Worm (Caenorhabditis elegans) whole organism, young adult: ENCODE measurements around the gene imb-2.

Experiments used
- B0261.1 ChIP-seq: sonication (generic microtip); optimal IDR thresholded peaks from 2 replicates; lab custom pipeline; 2016; ENCODE audit warnings: mild to moderate bottlenecking, missing genetic modification characterization, moderate library complexity, missing compliant biosample characterization
- F22D6.2 ChIP-seq: sonication (generic microtip); optimal IDR thresholded peaks from 2 replicates; lab custom pipeline; 2016; ENCODE audit warnings: mild to moderate bottlenecking, missing genetic modification characterization, missing compliant biosample characterization
- F39B2.1 ChIP-seq: fragments of 200-800 bp; sonication (Bioruptor generic); IDR thresholded peaks from 2 replicates; pipeline ENCODE4 v1.3.6; 2022; ENCODE audit warnings: missing genetic modification reagents, missing genetic modification characterization, missing compliant biosample characterization
- F57A8.1 ChIP-seq: fragments of 200-800 bp; sonication (Bioruptor generic); optimal IDR thresholded peaks from 2 replicates; lab custom pipeline; 2018; ENCODE audit warnings: mild to moderate bottlenecking, missing genetic modification characterization, moderate library complexity, missing compliant biosample characterization
- K11D2.4 ChIP-seq: fragments of 200-800 bp; sonication (Bioruptor generic); IDR thresholded peaks from 2 replicates; pipeline ENCODE4 v1.3.6; 2022; ENCODE audit warnings: missing genetic modification reagents, missing genetic modification characterization, missing compliant biosample characterization
- K12H6.12 ChIP-seq: fragments of 200-800 bp; sonication (Bioruptor generic); optimal IDR thresholded peaks from 2 replicates; lab custom pipeline; 2018; ENCODE audit warnings: mild to moderate bottlenecking, missing genetic modification characterization, missing compliant biosample characterization
- T26A5.8 ChIP-seq: sonication (generic microtip); optimal IDR thresholded peaks from 2 replicates; lab custom pipeline; 2016; ENCODE audit warnings: missing genetic modification characterization, missing compliant biosample characterization
- Y95B8A.8 ChIP-seq: fragments of 200-800 bp; sonication (Bioruptor generic); IDR thresholded peaks from 2 replicates; pipeline ENCODE4 v1.3.6; 2022; ENCODE audit warnings: missing genetic modification reagents, missing genetic modification characterization, missing compliant biosample characterization
- akir-1 ChIP-seq: fragments of 200-800 bp; sonication (Bioruptor generic); optimal IDR thresholded peaks from 2 replicates; lab custom pipeline; 2018; ENCODE audit warnings: mild to moderate bottlenecking, missing genetic modification characterization, moderate library complexity, missing compliant biosample characterization
- atf-7 ChIP-seq: sonication (generic microtip); optimal IDR thresholded peaks from 2 replicates; lab custom pipeline; 2017; ENCODE audit warnings: mild to moderate bottlenecking, missing genetic modification characterization, missing compliant biosample characterization
- attf-5 ChIP-seq: fragments of 200-800 bp; sonication (Bioruptor generic); optimal IDR thresholded peaks from 2 replicates; lab custom pipeline; 2018; ENCODE audit warnings: mild to moderate bottlenecking, missing genetic modification characterization, missing compliant biosample characterization
- cebp-2 ChIP-seq: fragments of 200-800 bp; sonication (Bioruptor generic); IDR thresholded peaks from 2 replicates; pipeline ENCODE4 v1.3.6; 2022; ENCODE audit warnings: missing genetic modification characterization, missing compliant biosample characterization
- ceh-100 ChIP-seq: fragments of 200-800 bp; sonication (Bioruptor generic); IDR thresholded peaks from 2 replicates; pipeline ENCODE4 v1.3.6; 2022; ENCODE audit warnings: missing genetic modification reagents, missing genetic modification characterization, missing compliant biosample characterization
- ceh-27 ChIP-seq: fragments of 200-800 bp; sonication (Bioruptor generic); optimal IDR thresholded peaks from 2 replicates; lab custom pipeline; 2018; ENCODE audit warnings: mild to moderate bottlenecking, missing genetic modification characterization, moderate library complexity, missing compliant biosample characterization
- chd-7 ChIP-seq: sonication (generic microtip); optimal IDR thresholded peaks from 2 replicates; lab custom pipeline; 2016; ENCODE audit warnings: mild to moderate bottlenecking, missing genetic modification characterization, moderate library complexity, missing compliant biosample characterization
- die-1 ChIP-seq: sonication (generic microtip); optimal IDR thresholded peaks from 2 replicates; lab custom pipeline; 2016; ENCODE audit warnings: missing genotype, mild to moderate bottlenecking, missing genetic modification characterization, missing compliant biosample characterization
- dox-1 ChIP-seq: fragments of 200-800 bp; sonication (Bioruptor generic); IDR thresholded peaks from 2 replicates; pipeline ENCODE4 v1.3.6; 2022; ENCODE audit warnings: missing genetic modification reagents, missing genetic modification characterization, missing compliant biosample characterization
- dpl-1 ChIP-seq: fragments of 150-350 bp; optimal IDR thresholded peaks from 2 replicates; lab custom pipeline; 2014; ENCODE audit warnings: missing biosample characterization, missing genetic modification reagents, missing genetic modification characterization
- efl-1 ChIP-seq: fragments of 150-350 bp; optimal IDR thresholded peaks from 2 replicates; lab custom pipeline; 2014; ENCODE audit warnings: missing biosample characterization, missing genetic modification reagents, missing genetic modification characterization
- egl-18 ChIP-seq: fragments of 200-800 bp; sonication (Bioruptor generic); IDR thresholded peaks from 2 replicates; pipeline ENCODE4 v1.3.6; 2022; ENCODE audit warnings: missing genetic modification reagents, missing genetic modification characterization, missing compliant biosample characterization
- egrh-3 ChIP-seq: fragments of 200-800 bp; sonication (Bioruptor generic); IDR thresholded peaks from 2 replicates; pipeline ENCODE4 v1.3.6; 2022; ENCODE audit warnings: missing genetic modification reagents, missing genetic modification characterization, missing compliant biosample characterization
- gei-17 ChIP-seq: fragments of 200-800 bp; sonication (Bioruptor generic); optimal IDR thresholded peaks from 2 replicates; lab custom pipeline; 2018; ENCODE audit warnings: mild to moderate bottlenecking, missing genetic modification characterization, missing compliant biosample characterization
- hmg-1.2 ChIP-seq: fragments of 200-800 bp; sonication (Bioruptor generic); IDR thresholded peaks from 2 replicates; pipeline ENCODE4 v1.3.6; 2022; ENCODE audit warnings: missing genetic modification reagents, missing genetic modification characterization, missing compliant biosample characterization
- hmg-20 ChIP-seq: fragments of 200-800 bp; sonication (Bioruptor generic); IDR thresholded peaks from 2 replicates; pipeline ENCODE4 v1.3.6; 2022; ENCODE audit warnings: missing genetic modification reagents, missing genetic modification characterization, missing compliant biosample characterization
- let-526 ChIP-seq: fragments of 200-800 bp; sonication (Bioruptor generic); IDR thresholded peaks from 2 replicates; pipeline ENCODE4 v1.3.6; 2022; ENCODE audit warnings: missing genetic modification reagents, missing genetic modification characterization, missing compliant biosample characterization
- let-607 ChIP-seq, 2 experiments: fragments of 200-800 bp in 1 of 2; sonication (Bioruptor generic) in 1 of 2; sonication (generic microtip) in 1 of 2; optimal IDR thresholded peaks; 2 replicates each; lab custom pipeline; 2016 to 2018; ENCODE audit warnings: mild to moderate bottlenecking in 2 of 2, missing compliant biosample characterization in 2 of 2, missing genetic modification characterization in 2 of 2, moderate library complexity in 2 of 2, missing genotype in 1 of 2
- lin-35 ChIP-seq, 3 experiments: fragments of 150-350 bp in 2 of 3; sonication (generic microtip) in 1 of 3; optimal IDR thresholded peaks; 2 replicates each; lab custom pipeline; 2014 to 2018; ENCODE audit warnings: missing biosample characterization in 3 of 3, missing genetic modification characterization in 3 of 3, missing genetic modification reagents in 3 of 3
- lin-54 ChIP-seq: fragments of 200-800 bp; sonication (Bioruptor generic); optimal IDR thresholded peaks from 2 replicates; lab custom pipeline; 2018; ENCODE audit warnings: mild to moderate bottlenecking, missing genetic modification characterization, missing compliant biosample characterization
- lsl-1 ChIP-seq: fragments of 200-800 bp; sonication (Bioruptor generic); optimal IDR thresholded peaks from 2 replicates; lab custom pipeline; 2018; ENCODE audit warnings: mild to moderate bottlenecking, missing genetic modification characterization, moderate library complexity, missing compliant biosample characterization
- madf-6 ChIP-seq: fragments of 200-800 bp; sonication (Bioruptor generic); IDR thresholded peaks from 2 replicates; pipeline ENCODE4 v1.3.6; 2022; ENCODE audit warnings: missing genetic modification reagents, missing genetic modification characterization, missing compliant biosample characterization
- madf-8 ChIP-seq: fragments of 200-800 bp; sonication (Bioruptor generic); conservative IDR thresholded peaks from 2 replicates; pipeline ENCODE4 v1.3.6; 2022; ENCODE audit warnings: missing genetic modification reagents, missing genetic modification characterization, missing compliant biosample characterization
- mcd-1 ChIP-seq: fragments of 200-800 bp; sonication (Bioruptor generic); IDR thresholded peaks from 2 replicates; pipeline ENCODE4 v1.3.6; 2022; ENCODE audit warnings: missing genetic modification reagents, missing genetic modification characterization, missing compliant biosample characterization
- mes-4 ChIP-seq: sonication (generic microtip); optimal IDR thresholded peaks from 2 replicates; lab custom pipeline; 2016; ENCODE audit warnings: missing genotype, missing genetic modification characterization, missing compliant biosample characterization
- nfya-1 ChIP-seq: sonication (generic microtip); optimal IDR thresholded peaks from 2 replicates; lab custom pipeline; 2017; ENCODE audit warnings: antibody characterized with exemption, missing compliant biosample characterization, missing genetic modification characterization, borderline replicate concordance; ENCODE audit not compliant: insufficient read depth
- nfya-2 ChIP-seq: fragments of 200-800 bp; sonication (Bioruptor generic); IDR thresholded peaks from 2 replicates; pipeline ENCODE4 v1.3.6; 2022; ENCODE audit warnings: missing genetic modification reagents, missing genetic modification characterization, missing compliant biosample characterization
- nfyb-1 ChIP-seq: fragments of 200-800 bp; sonication (Bioruptor generic); IDR thresholded peaks from 2 replicates; pipeline ENCODE4 v1.3.6; 2022; ENCODE audit warnings: missing genetic modification reagents, missing genetic modification characterization, missing compliant biosample characterization
- nhr-27 ChIP-seq: fragments of 200-800 bp; sonication (Bioruptor generic); optimal IDR thresholded peaks from 2 replicates; lab custom pipeline; 2018; ENCODE audit warnings: mild to moderate bottlenecking, missing genetic modification characterization, moderate library complexity, missing compliant biosample characterization
- rcor-1 ChIP-seq: fragments of 200-800 bp; sonication (Bioruptor generic); IDR thresholded peaks from 2 replicates; pipeline ENCODE4 v1.3.6; 2022; ENCODE audit warnings: missing genetic modification reagents, missing genetic modification characterization, missing compliant biosample characterization
- rec-8 ChIP-seq, 2 experiments: sonication (generic microtip); optimal IDR thresholded peaks; 2 replicates each; lab custom pipeline; 2016; ENCODE audit warnings: mild to moderate bottlenecking in 2 of 2, missing genetic modification characterization in 2 of 2, missing genetic modification reagents in 2 of 2, missing genotype in 2 of 2, missing biosample characterization in 1 of 2, missing compliant biosample characterization in 1 of 2, moderate library complexity in 1 of 2
- rpc-1 ChIP-seq, 2 experiments: fragments of 150-350 bp in 1 of 2; sonication (generic microtip) in 1 of 2; optimal IDR thresholded peaks; 2 replicates each; lab custom pipeline; 2014 to 2018; ENCODE audit warnings: missing biosample characterization in 1 of 2, missing genetic modification characterization in 1 of 2, missing genetic modification reagents in 1 of 2, missing genotype in 1 of 2
- sdz-38 ChIP-seq: sonication (generic microtip); optimal IDR thresholded peaks from 2 replicates; lab custom pipeline; 2016; ENCODE audit warnings: missing genotype, missing genetic modification characterization, missing compliant biosample characterization
- sea-2 ChIP-seq: fragments of 200-800 bp; sonication (Bioruptor generic); IDR thresholded peaks from 2 replicates; pipeline ENCODE4 v1.3.6; 2022; ENCODE audit warnings: missing genetic modification characterization, missing compliant biosample characterization
- snpc-1.1 ChIP-seq: sonication (generic microtip); optimal IDR thresholded peaks from 2 replicates; lab custom pipeline; 2017; ENCODE audit warnings: missing genetic modification characterization, mild to moderate bottlenecking, missing compliant biosample characterization, antibody characterized with exemption, moderate library complexity, missing genotype, missing genetic modification reagents; ENCODE audit not compliant: insufficient read depth
- snpc-3.4 ChIP-seq: sonication (generic microtip); optimal IDR thresholded peaks from 2 replicates; lab custom pipeline; 2017; ENCODE audit warnings: missing genetic modification characterization, mild to moderate bottlenecking, missing compliant biosample characterization, antibody characterized with exemption, moderate library complexity, missing genotype, missing genetic modification reagents
- somi-1 ChIP-seq: fragments of 200-800 bp; sonication (Bioruptor generic); optimal IDR thresholded peaks from 2 replicates; lab custom pipeline; 2018; ENCODE audit warnings: mild to moderate bottlenecking, missing genetic modification characterization, missing compliant biosample characterization
- sptf-2 ChIP-seq: fragments of 200-800 bp; sonication (Bioruptor generic); optimal IDR thresholded peaks from 2 replicates; lab custom pipeline; 2018; ENCODE audit warnings: mild to moderate bottlenecking, missing genetic modification characterization, missing compliant biosample characterization
- unc-130 ChIP-seq: sonication (generic microtip); optimal IDR thresholded peaks from 2 replicates; lab custom pipeline; 2016; ENCODE audit warnings: missing genetic modification reagents, missing genetic modification characterization, missing compliant biosample characterization
- xnd-1 ChIP-seq: sonication (generic microtip); optimal IDR thresholded peaks from 2 replicates; lab custom pipeline; 2016; ENCODE audit warnings: missing genotype, missing genetic modification reagents, missing genetic modification characterization, missing compliant biosample characterization

Gene imb-2

DNA sequence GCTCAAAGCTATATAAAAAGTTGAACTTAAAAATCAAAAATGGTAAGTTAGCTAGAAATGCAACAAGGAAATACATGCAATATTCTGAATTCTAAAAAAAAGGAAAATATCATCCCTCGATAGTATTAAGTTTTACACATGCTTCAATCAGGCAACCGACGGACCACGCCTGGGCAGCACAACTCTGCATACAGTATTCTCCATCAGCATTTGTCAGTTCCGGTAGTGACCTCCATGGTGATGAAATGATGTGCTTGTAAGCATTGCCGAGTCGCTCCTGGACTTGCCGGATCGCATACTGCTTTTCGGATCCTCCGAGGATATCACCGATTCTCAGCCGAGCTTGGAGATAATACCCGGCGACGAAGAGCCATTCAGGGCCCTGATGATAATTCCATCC lies 14.7 kb upstream of the imb-2 start (continued):
- TF ChIP-seq lin-54 (GFP tag; lab: Kevin White, UChicago) (peak; percentile 30), nfya-1 (tag; lab: Kevin White, UChicago) (no peak), somi-1 (GFP tag; lab: Kevin White, UChicago) (no peak), rcor-1 (GFP tag; lab: Robert Waterston, UW) (peak; percentile 55), let-526 (GFP tag; lab: Robert Waterston, UW) (no peak), F57A8.1 (GFP tag; lab: Kevin White, UChicago) (no peak), gei-17 (GFP tag; lab: Kevin White, UChicago) (no peak), K11D2.4 (no peak), atf-7 (tag; lab: Kevin White, UChicago) (peak; percentile 68), ceh-100 (no peak), ceh-27 (GFP tag; lab: Kevin White, UChicago) (no peak), T26A5.8 (tag; lab: Kevin White, UChicago) (peak; percentile 4), unc-130 (GFP tag; lab: Kevin White, UChicago) (no peak), nfya-2 (GFP tag; lab: Robert Waterston, UW) (0 out of 2 replicates have a peak, but pooled peaks have one; percentile 66), snpc-3.4 (tag; lab: Kevin White, UChicago) (no peak), Y95B8A.8 (GFP tag; lab: Robert Waterston, UW) (no peak; the same call in 1 of the 2 replicates), lsl-1 (GFP tag; lab: Kevin White, UChicago) (peak; percentile 46), B0261.1 (tag; lab: Kevin White, UChicago) (no peak), snpc-1.1 (tag; lab: Kevin White, UChicago) (no peak), chd-7 (tag; lab: Kevin White, UChicago) (peak; percentile 63), xnd-1 (peak; percentile 40), cebp-2 (no peak), rec-8 (tag; optimal IDR thresholded peaks at IDR 0.05; lab: Kevin White, UChicago) (no peak), mes-4 (no peak), sea-2 (GFP tag; lab: Robert Waterston, UW) (no peak), madf-6 (GFP tag; lab: Robert Waterston, UW) (peak; percentile 75), K12H6.12 (no peak), sdz-38 (tag; lab: Kevin White, UChicago) (no peak), lin-35 (GFP tag; optimal IDR thresholded peaks at IDR 0.05; lab: Kevin White, UChicago) (no peak), nfyb-1 (GFP tag; lab: Robert Waterston, UW) (peak; percentile 69; the same call in 1 of the 2 replicates), F39B2.1 (GFP tag; lab: Robert Waterston, UW) (no peak), let-607 (tag; optimal IDR thresholded peaks at IDR 0.05; lab: Kevin White, UChicago) (no peak), hmg-20 (GFP tag; lab: Robert Waterston, UW) (no peak), madf-8 (no peak), sptf-2 (no peak), dox-1 (no peak), nhr-27 (tag; lab: Kevin White, UChicago) (no peak), egrh-3 (no peak), mcd-1 (peak; percentile 38; the same call in 1 of the 2 replicates), rpc-1 (optimal IDR thresholded peaks at IDR 0.05; lab: Kevin White, UChicago) (no peak), rpc-1 (tag; optimal IDR thresholded peaks at IDR 0.05; lab: Kevin White, UChicago) (no peak), F22D6.2 (tag; lab: Kevin White, UChicago) (no peak), dpl-1 (GFP tag; lab: Kevin White, UChicago) (no peak), akir-1 (GFP tag; lab: Kevin White, UChicago) (no peak), hmg-1.2 (GFP tag; lab: Robert Waterston, UW) (peak; percentile 25; the same call in 1 of the 2 replicates), attf-5 (GFP tag; lab: Kevin White, UChicago) (no peak), egl-18 (no peak), die-1 (tag; lab: Kevin White, UChicago) (no peak), efl-1 (GFP tag; lab: Kevin White, UChicago) (no peak)
